Worm (Caenorhabditis elegans) whole organism, L2 larva: Measurements from ENCODE around the gene znf-706.

Source experiments
- F13H6.1 ChIP-seq: sonication (generic microtip); optimal IDR thresholded peaks from 2 replicates; lab custom pipeline; 2016; ENCODE audit warnings: missing genetic modification characterization, missing compliant biosample characterization
- Y55F3AM.14 ChIP-seq: fragments of 200-800 bp; sonication (Bioruptor generic); optimal IDR thresholded peaks from 2 replicates; lab custom pipeline; 2018; ENCODE audit warnings: mild to moderate bottlenecking, missing genetic modification characterization, missing compliant biosample characterization
- alr-1 ChIP-seq: fragments of 150-350 bp; optimal IDR thresholded peaks from 2 replicates; lab custom pipeline; 2014; ENCODE audit warnings: missing biosample characterization, missing genetic modification characterization
- blmp-1 ChIP-seq: sonication (generic microtip); optimal IDR thresholded peaks from 2 replicates; lab custom pipeline; 2017; ENCODE audit warnings: missing genetic modification characterization, mild to moderate bottlenecking, missing compliant biosample characterization, antibody characterized with exemption, moderate library complexity; ENCODE audit not compliant: insufficient read depth
- crh-2 ChIP-seq: sonication (generic microtip); optimal IDR thresholded peaks from 2 replicates; lab custom pipeline; 2017; ENCODE audit warnings: missing biosample characterization, missing genetic modification characterization
- elt-1 ChIP-seq: fragments of 150-350 bp; optimal IDR thresholded peaks from 2 replicates; lab custom pipeline; 2014; ENCODE audit warnings: missing biosample characterization, missing genetic modification characterization
- fos-1 ChIP-seq: fragments of 150-350 bp; optimal IDR thresholded peaks from 2 replicates; lab custom pipeline; 2014; ENCODE audit warnings: missing biosample characterization, missing genetic modification characterization
- lsy-2 ChIP-seq, 2 experiments: fragments of 150-350 bp in 1 of 2; sonication (generic microtip) in 1 of 2; optimal IDR thresholded peaks; 2 replicates each; lab custom pipeline; 2014 to 2017; ENCODE audit warnings: missing biosample characterization in 2 of 2, missing genetic modification characterization in 2 of 2
- nhr-11 ChIP-seq: fragments of 150-350 bp; optimal IDR thresholded peaks from 2 replicates; lab custom pipeline; 2014; ENCODE audit warnings: missing biosample characterization, missing genetic modification characterization
- nhr-129 ChIP-seq: fragments of 150-350 bp; optimal IDR thresholded peaks from 2 replicates; lab custom pipeline; 2014; ENCODE audit warnings: missing biosample characterization, missing genetic modification characterization
- nhr-21 ChIP-seq: fragments of 150-350 bp; optimal IDR thresholded peaks from 2 replicates; lab custom pipeline; 2014; ENCODE audit warnings: missing biosample characterization, missing genetic modification characterization
- nhr-237 ChIP-seq: fragments of 150-350 bp; optimal IDR thresholded peaks from 2 replicates; lab custom pipeline; 2014; ENCODE audit warnings: missing biosample characterization, missing genetic modification characterization
- nhr-25 ChIP-seq: fragments of 150-350 bp; sonication (generic microtip); optimal IDR thresholded peaks from 3 replicates; lab custom pipeline; 2014; ENCODE audit warnings: missing biosample characterization, missing genetic modification characterization
- peb-1 ChIP-seq: fragments of 150-350 bp; optimal IDR thresholded peaks from 2 replicates; lab custom pipeline; 2014; ENCODE audit warnings: missing biosample characterization, missing genetic modification characterization
- sem-4 ChIP-seq: fragments of 150-350 bp; optimal IDR thresholded peaks from 2 replicates; lab custom pipeline; 2014; ENCODE audit warnings: missing biosample characterization, missing genetic modification reagents, missing genetic modification characterization
- sma-9 ChIP-seq, 2 experiments: fragments of 150-350 bp in 1 of 2; sonication (generic microtip) in 1 of 2; optimal IDR thresholded peaks; 2 replicates each; lab custom pipeline; 2014 to 2016; ENCODE audit warnings: missing genetic modification characterization in 2 of 2, mild to moderate bottlenecking in 1 of 2, missing biosample characterization in 1 of 2, missing compliant biosample characterization in 1 of 2, missing genetic modification reagents in 1 of 2, moderate library complexity in 1 of 2
- unc-55 ChIP-seq: fragments of 150-350 bp; sonication (generic microtip); optimal IDR thresholded peaks from 3 replicates; lab custom pipeline; 2014; ENCODE audit warnings: missing biosample characterization, missing genetic modification reagents, missing genetic modification characterization
- unc-62 ChIP-seq: fragments of 150-350 bp; optimal IDR thresholded peaks from 2 replicates; lab custom pipeline; 2014; ENCODE audit warnings: missing biosample characterization, missing genetic modification reagents, missing genetic modification characterization
- zag-1 ChIP-seq: fragments of 150-350 bp; optimal IDR thresholded peaks from 2 replicates; lab custom pipeline; 2014; ENCODE audit warnings: missing biosample characterization, missing genetic modification characterization
- ztf-11 ChIP-seq: sonication (generic microtip); optimal IDR thresholded peaks from 2 replicates; lab custom pipeline; 2017; ENCODE audit warnings: missing biosample characterization, missing genetic modification characterization

Gene znf-706

DNA sequence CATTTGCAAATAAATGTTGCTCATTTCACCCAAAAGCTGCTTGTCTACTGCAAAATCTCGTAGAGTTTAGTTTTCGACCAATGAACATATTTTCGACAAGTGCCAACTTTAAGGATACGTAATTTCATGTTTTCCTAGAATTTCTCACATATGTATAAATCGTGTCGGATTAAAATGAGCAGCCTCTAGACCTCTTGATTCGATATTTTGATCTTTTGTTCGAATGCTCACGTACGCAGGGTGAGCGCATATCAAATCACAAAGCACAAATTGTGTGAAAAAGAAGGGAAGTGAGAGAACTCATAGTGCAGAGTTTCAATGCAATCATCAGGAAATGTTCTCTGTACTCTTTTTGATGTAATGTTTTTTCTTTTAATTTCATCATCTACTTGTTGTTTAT is 32.5 kb downstream of the znf-706 start:
- peak; percentile 31 for TF ChIP-seq F13H6.1 (tag; lab: Kevin White, UChicago)
- TF ChIP-seq fos-1 (tag; lab: Kevin White, UChicago), result peak; percentile 10
- TF ChIP-seq ztf-11, result no peak
- TF ChIP-seq zag-1, result no peak
- no peak for TF ChIP-seq nhr-11 (tag; lab: Kevin White, UChicago)
- TF ChIP-seq lsy-2 (tag; optimal IDR thresholded peaks at IDR 0.05; lab: Kevin White, UChicago), result peak in 1 of 2 experiments; percentile 36
- TF ChIP-seq nhr-21 (tag; lab: Kevin White, UChicago), result peak; percentile 48
- peak; percentile 49 for TF ChIP-seq nhr-129
- peak; percentile 54 for TF ChIP-seq crh-2 (tag; lab: Kevin White, UChicago)
- TF ChIP-seq sma-9 (GFP tag; optimal IDR thresholded peaks at IDR 0.05; lab: Kevin White, UChicago), result peak; percentile 61
- no peak for TF ChIP-seq sma-9 (tag; optimal IDR thresholded peaks at IDR 0.05; lab: Kevin White, UChicago)

DNA sequence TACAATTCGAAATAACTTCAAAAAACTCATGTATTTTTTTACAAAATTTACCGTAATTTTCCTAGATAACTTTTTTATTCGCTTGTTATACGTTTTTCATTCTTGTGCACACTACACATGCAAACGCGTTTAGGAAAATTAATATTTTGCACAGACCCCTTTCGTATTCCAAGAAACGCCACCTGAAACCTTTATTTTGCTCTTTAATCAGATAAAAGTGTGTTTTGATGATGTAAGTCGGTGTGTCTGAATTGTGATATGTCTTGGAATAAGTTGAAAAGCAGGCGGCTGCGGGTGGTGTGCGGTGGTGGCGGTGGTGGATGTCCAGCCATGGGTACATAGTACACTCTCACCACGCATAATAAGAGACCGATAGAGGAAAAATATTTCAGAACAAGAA is 42.6 kb downstream of the znf-706 start:
- TF ChIP-seq sem-4 (tag; lab: Kevin White, UChicago), result no peak
- no peak for TF ChIP-seq peb-1
- TF ChIP-seq nhr-129, result no peak
- TF ChIP-seq nhr-21 (tag; lab: Kevin White, UChicago), result peak; percentile 1
- TF ChIP-seq nhr-237, result no peak
- peak; percentile 3 for TF ChIP-seq sma-9 (GFP tag; optimal IDR thresholded peaks at IDR 0.05; lab: Kevin White, UChicago)
- no peak for TF ChIP-seq sma-9 (tag; optimal IDR thresholded peaks at IDR 0.05; lab: Kevin White, UChicago)
- TF ChIP-seq ztf-11, result no peak
- TF ChIP-seq elt-1 (tag; lab: Kevin White, UChicago), result no peak
- TF ChIP-seq, all 48 proteins: peak for 2

DNA sequence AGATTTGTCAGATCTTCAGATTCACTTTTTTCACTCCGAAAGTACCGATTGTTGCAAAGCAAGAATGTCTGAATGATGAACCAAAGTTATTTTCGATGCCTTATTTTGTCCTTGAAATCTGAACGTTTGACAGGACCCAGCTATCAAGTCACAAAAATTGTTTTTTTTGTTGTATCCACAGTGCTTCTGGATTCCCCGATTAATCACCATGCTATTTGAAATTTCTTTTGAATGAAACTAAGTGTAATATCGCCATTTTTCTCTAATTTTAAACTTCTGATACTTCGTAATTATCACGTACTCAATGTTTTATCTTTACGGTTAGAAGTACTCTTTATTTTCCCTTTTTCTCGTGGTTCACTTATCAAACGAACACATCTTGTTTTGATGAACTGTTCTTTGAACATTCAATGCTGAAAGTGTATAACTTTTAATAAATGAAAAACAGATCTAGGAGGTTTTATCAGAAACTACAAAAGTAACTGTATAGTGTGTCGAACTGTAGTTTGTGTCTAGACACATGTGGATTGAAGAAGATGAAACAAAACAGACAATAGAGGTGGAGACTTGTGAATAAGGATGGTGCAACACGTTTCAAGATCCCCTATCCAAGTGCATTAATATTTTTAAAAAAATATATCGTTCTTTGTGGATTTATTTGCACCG is 44.4 kb downstream of the znf-706 start:
- TF ChIP-seq sma-9 (GFP tag; optimal IDR thresholded peaks at IDR 0.05; lab: Kevin White, UChicago) (peak; percentile 34), sma-9 (tag; optimal IDR thresholded peaks at IDR 0.05; lab: Kevin White, UChicago) (no peak), Y55F3AM.14 (GFP tag; lab: Kevin White, UChicago) (no peak), blmp-1 (peak; percentile 74), unc-55 (no peak), nhr-25 (peak; percentile 38), unc-62 (no peak)
- TF ChIP-seq, all 48 proteins: peak for 3

DNA sequence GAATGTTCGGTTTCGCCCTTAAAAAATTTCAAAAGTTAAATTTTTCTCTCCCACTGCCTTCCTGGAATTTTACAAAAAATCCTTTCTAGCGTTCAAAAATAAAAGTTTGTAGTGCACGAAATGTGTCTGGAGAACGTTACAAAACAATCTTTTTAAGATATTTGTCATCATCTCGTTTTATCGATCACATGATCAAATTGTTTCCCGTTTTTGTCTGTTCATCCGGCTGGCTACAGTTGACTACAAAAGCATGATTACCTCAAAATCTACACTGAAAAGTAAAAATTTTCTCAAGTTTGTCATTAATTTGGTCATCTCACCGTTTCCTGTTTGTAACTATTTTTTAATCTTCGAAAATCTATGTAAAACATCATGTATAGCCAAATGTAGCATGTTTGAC is 45.0 kb downstream of the znf-706 start:
- TF ChIP-seq nhr-25, result peak; percentile 30
- TF ChIP-seq alr-1 (tag; lab: Kevin White, UChicago), result no peak
